Worm (Caenorhabditis elegans): Measurements from ENCODE around the gene pitr-2.

The pitr-2 gene

ce11 chrV:9090824-9091798, 46.4 kb downstream of the pitr-2 start:
- peak; percentile 35 for TF ChIP-seq ceh-30 (tag; optimal IDR thresholded peaks at IDR 0.05)

DNA sequence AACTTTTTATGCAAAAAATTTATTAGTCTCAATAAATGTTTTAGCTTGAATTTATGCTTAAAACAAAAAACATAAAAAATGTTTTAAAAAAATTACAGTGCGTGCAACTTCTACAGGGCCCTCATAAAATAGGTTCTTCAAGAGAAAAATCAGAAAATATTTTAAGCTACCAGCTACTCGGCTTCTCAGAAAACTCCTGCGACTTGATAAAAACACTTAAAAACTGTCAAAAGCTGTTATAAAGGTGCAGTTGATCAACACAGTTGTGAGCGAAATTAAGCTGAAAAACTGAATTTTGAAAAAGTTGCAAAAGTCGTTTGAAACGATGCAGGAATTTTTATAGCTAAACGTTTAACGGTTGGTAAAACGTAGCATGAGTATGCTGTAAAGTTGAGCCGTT, 48.8 kb downstream of the pitr-2 start:
- TF ChIP-seq ceh-2 (tag; optimal IDR thresholded peaks at IDR 0.05) (no peak), K09A11.1 (tag; optimal IDR thresholded peaks at IDR 0.05; ENCODE audit: insufficient read depth) (no peak), hlh-8 (tag; optimal IDR thresholded peaks at IDR 0.05) (no peak), unc-55 (GFP tag; optimal IDR thresholded peaks at IDR 0.05) (no peak), ceh-31 (tag; optimal IDR thresholded peaks at IDR 0.05) (no peak), unc-86 (tag; optimal IDR thresholded peaks at IDR 0.05) (no peak), K02D7.2 (tag; optimal IDR thresholded peaks at IDR 0.05) (no peak), tbx-2 (tag; optimal IDR thresholded peaks at IDR 0.05) (no peak), pag-3 (tag; optimal IDR thresholded peaks at IDR 0.05; ENCODE audit: borderline replicate concordance) (no peak), nhr-11 (tag; optimal IDR thresholded peaks at IDR 0.05) (no peak), ahr-1 (tag; optimal IDR thresholded peaks at IDR 0.05) (no peak), tbx-7 (tag; optimal IDR thresholded peaks at IDR 0.05) (no peak), rnt-1 (tag; optimal IDR thresholded peaks at IDR 0.05) (peak; percentile 14), ceh-45 (GFP tag; IDR thresholded peaks at IDR 0.05) (no peak), ceh-6 (GFP tag; optimal IDR thresholded peaks at IDR 0.05) (no peak), ttx-3 (tag; optimal IDR thresholded peaks at IDR 0.05) (no peak), ceh-22 (tag; optimal IDR thresholded peaks at IDR 0.05) (no peak), C08G9.2 (tag; optimal IDR thresholded peaks at IDR 0.05) (no peak), pqm-1 (tag; optimal IDR thresholded peaks at IDR 0.05) (no peak), npax-4 (tag; optimal IDR thresholded peaks at IDR 0.05) (no peak), F13H6.1 (tag; optimal IDR thresholded peaks at IDR 0.05) (no peak), dmd-4 (tag; optimal IDR thresholded peaks at IDR 0.05; ENCODE audit: borderline replicate concordance) (no peak), nhr-232 (tag; optimal IDR thresholded peaks at IDR 0.05) (no peak), nfya-1 (tag; optimal IDR thresholded peaks at IDR 0.05) (no peak), sox-4 (tag; optimal IDR thresholded peaks at IDR 0.05) (no peak), ama-1 (optimal IDR thresholded peaks at IDR 0.05) (peak; percentile 69), gmeb-2 (tag; optimal IDR thresholded peaks at IDR 0.05) (peak; percentile 13), ceh-24 (tag; optimal IDR thresholded peaks at IDR 0.05) (peak; percentile 1), lin-11 (tag; optimal IDR thresholded peaks at IDR 0.05) (no peak), hlh-6 (tag; optimal IDR thresholded peaks at IDR 0.05) (no peak), hlh-13 (GFP tag; optimal IDR thresholded peaks at IDR 0.05) (no peak), sdc-2 (tag; optimal IDR thresholded peaks at IDR 0.05) (no peak), lim-6 (tag; optimal IDR thresholded peaks at IDR 0.05) (no peak), fkh-6 (tag; optimal IDR thresholded peaks at IDR 0.05) (no peak), pros-1 (tag; optimal IDR thresholded peaks at IDR 0.05) (no peak), ref-2 (tag; optimal IDR thresholded peaks at IDR 0.05) (no peak), fkh-10 (GFP tag; optimal IDR thresholded peaks at IDR 0.05) (no peak), ceh-9 (tag; optimal IDR thresholded peaks at IDR 0.05) (no peak), odd-2 (tag; optimal IDR thresholded peaks at IDR 0.05) (no peak), elt-2 (tag; optimal IDR thresholded peaks at IDR 0.05) (no peak), ceh-30 (tag; optimal IDR thresholded peaks at IDR 0.05) (peak; percentile 97), dve-1 (tag; optimal IDR thresholded peaks at IDR 0.05) (no peak), T23F11.4 (GFP tag; optimal IDR thresholded peaks at IDR 0.05) (peak; percentile 59)
